Worm (Caenorhabditis elegans): ENCODE data around the gene T05H4.3.
A peak's percentile ranks its signal among the peaks of the same experiment; 100 is the strongest.

Gene T05H4.3

DNA sequence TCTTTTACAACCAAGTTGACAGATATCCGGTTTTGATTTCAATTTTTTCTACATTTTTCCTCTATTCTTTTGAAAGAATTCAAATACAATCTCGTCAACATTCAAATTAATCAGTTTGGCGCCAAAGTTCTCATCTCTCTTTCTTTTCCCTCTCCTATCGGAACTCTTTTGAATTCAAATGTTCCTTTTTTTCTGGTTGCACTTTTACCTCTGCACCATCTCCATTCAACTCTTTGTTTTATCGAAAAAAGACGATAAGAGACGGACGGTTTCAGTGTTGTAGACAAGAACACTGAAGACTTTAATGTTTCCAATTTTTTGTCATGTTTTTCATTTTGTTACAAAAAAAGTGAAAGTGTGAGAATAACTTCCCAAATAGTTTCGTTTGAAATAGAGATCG lies 33.9 kb downstream of the T05H4.3 start:
- TF ChIP-seq dpl-1 (GFP tag; optimal IDR thresholded peaks at IDR 0.05) (peak in 1 of 3 experiments; percentile 14), blmp-1 (tag; optimal IDR thresholded peaks at IDR 0.05) (peak; percentile 13), efl-1 (optimal IDR thresholded peaks at IDR 0.05) (peak in 1 of 2 experiments; percentile 0), efl-1 (GFP tag; optimal IDR thresholded peaks at IDR 0.05 in 1 of 2) (peak; percentile 23 to 83), nhr-20 (tag; optimal IDR thresholded peaks at IDR 0.05) (no peak), fkh-10 (GFP tag; optimal IDR thresholded peaks at IDR 0.05) (no peak)

DNA sequence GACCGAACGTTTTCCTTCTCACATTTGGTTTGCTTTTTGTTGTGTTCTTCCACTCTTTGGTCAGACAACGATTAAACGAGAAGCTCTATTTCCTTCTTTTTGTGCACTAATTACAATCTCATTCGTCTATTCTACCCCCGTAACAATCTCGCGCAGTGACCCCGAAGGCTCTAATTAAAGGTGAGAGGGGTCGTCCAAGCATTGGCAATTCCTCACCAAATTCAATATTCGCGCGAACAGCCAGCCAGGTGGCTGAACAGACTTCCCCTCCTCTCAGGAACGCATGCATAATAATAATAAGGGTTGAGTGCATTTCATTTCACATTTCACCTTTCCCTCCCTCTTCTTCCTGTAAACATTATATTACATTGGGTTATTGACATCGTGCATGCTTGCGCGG lies 43.0 kb downstream of the T05H4.3 start:
- TF ChIP-seq C34B4.2 (tag; optimal IDR thresholded peaks at IDR 0.05) (no peak), aha-1 (tag; optimal IDR thresholded peaks at IDR 0.05) (no peak), nhr-20 (tag; optimal IDR thresholded peaks at IDR 0.05) (no peak), nhr-90 (tag; optimal IDR thresholded peaks at IDR 0.05; ENCODE audit: poor library complexity) (no peak), nhr-85 (tag) (no peak), nhr-76 (tag; optimal IDR thresholded peaks at IDR 0.05) (no peak), mef-2 (tag; optimal IDR thresholded peaks at IDR 0.05) (no peak), jun-1 (tag; optimal IDR thresholded peaks at IDR 0.05) (no peak), xbp-1 (tag; optimal IDR thresholded peaks at IDR 0.05) (no peak), snu-23 (GFP tag; optimal IDR thresholded peaks at IDR 0.05) (no peak), pqm-1 (tag; optimal IDR thresholded peaks at IDR 0.05) (no peak), ceh-8 (GFP tag; optimal IDR thresholded peaks at IDR 0.05) (no peak), egl-13 (tag; optimal IDR thresholded peaks at IDR 0.05) (no peak)

DNA sequence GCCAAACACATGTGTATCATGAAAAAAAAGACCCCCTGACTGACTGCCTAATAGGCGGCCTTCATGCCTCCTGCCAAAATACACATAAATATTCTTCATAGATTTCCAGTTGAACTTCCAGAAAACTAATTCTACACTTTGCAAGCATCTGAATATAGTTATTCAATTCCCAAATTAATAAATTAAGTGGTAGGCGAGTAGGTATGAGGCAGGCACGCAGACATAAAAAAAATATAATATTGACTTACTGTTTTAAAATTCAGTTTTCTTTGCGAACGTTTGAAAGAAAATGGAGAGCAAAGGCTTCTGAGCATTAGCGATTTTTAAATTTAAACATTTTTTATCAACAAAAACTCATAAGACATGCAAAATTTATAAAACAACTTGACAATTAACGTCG lies 45.7 kb downstream of the T05H4.3 start:
- TF ChIP-seq pag-3 (tag; optimal IDR thresholded peaks at IDR 0.05; ENCODE audit: borderline replicate concordance, insufficient read depth) (no peak), unc-86 (tag; optimal IDR thresholded peaks at IDR 0.05) (no peak), elt-2 (tag; optimal IDR thresholded peaks at IDR 0.05) (peak; percentile 46), lin-14 (GFP tag; optimal IDR thresholded peaks at IDR 0.05) (no peak), C16A3.4 (tag; optimal IDR thresholded peaks at IDR 0.05) (no peak), zip-4 (GFP tag; optimal IDR thresholded peaks at IDR 0.05) (no peak)

DNA sequence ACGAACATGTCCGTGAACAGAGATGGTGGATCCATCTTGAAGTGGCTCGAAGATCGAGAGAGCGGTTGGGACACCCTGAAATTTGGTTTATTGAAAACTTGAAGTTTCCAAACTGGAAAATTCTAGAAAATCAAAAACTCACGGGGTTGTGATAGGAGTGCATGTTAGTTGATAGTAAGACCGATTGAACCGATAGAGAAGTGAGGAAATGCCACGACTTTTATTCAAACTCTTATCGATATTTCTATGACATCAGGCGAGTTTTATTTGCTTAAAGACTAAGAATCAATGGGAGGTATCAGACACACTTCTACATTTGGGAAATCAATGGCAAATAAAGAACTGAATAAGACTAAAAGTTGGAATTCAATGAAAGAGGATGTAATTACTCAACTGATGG lies 46.7 kb downstream of the T05H4.3 start, which contains the start of gene lec-10:
TSS of gene lec-10 (minus strand) at position 272 of the 400 bp plus-strand sequence.
- TF ChIP-seq jun-1 (tag; optimal IDR thresholded peaks at IDR 0.05) (peak; percentile 39), lin-35 (GFP tag; optimal IDR thresholded peaks at IDR 0.05) (peak in 1 of 2 experiments; percentile 47), elt-2 (tag; optimal IDR thresholded peaks at IDR 0.05) (peak; percentile 87), pqm-1 (tag; optimal IDR thresholded peaks at IDR 0.05) (peak; percentile 81), nhr-20 (tag; optimal IDR thresholded peaks at IDR 0.05) (peak; percentile 5), aha-1 (tag; optimal IDR thresholded peaks at IDR 0.05) (no peak)

DNA sequence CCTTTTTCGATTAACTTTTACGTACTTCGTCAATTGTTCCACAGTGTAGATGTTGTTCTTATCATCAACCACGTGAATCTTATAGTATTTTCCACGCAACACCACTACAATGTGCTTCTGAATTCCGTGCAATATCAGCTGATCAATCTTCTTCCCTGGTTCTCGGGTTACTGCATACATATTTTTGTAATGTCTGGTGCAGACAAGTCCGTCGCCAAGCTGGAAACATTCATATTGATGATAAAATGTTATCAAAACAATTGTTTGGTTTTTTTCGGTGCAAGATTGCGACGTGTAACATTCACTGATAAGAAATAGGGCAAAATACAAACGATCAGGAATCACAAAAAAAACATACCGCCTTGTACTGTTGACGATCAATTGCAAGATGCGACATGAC lies 50.4 kb downstream of the T05H4.3 start:
- TF ChIP-seq sox-4 (tag; optimal IDR thresholded peaks at IDR 0.05) = no peak
- TF ChIP-seq lin-35 (GFP tag; optimal IDR thresholded peaks at IDR 0.05) = peak in 1 of 2 experiments; percentile 8
- peak; percentile 67 for TF ChIP-seq elt-2 (tag; optimal IDR thresholded peaks at IDR 0.05)
- no peak for TF ChIP-seq dsc-1 (tag; optimal IDR thresholded peaks at IDR 0.05)

DNA sequence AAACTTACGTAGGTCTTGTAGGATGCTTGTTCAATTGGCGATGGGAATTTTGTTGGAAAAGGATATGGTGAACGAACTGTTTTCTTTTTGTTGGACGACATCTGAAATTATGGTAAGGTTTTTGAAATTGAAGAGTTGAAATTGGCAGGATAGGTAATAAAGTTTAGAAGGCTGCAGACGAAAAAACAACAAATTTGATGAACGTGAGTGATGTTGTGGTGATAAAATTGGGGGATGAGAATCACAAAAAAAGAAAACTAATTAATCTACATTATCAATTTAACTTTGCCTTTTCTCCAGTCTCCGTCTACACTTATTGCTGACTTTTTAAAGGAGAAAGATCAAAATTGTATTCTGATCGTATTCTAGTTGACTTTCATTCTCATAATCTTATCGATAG lies 51.7 kb downstream of the T05H4.3 start, which contains the start of gene cpt-6:
TSS of gene cpt-6 (minus strand) at position 101 of the 400 bp plus-strand sequence.
- TF ChIP-seq isw-1 (GFP tag; IDR thresholded peaks at IDR 0.05) (no peak), nhr-85 (tag) (peak; percentile 65)

DNA sequence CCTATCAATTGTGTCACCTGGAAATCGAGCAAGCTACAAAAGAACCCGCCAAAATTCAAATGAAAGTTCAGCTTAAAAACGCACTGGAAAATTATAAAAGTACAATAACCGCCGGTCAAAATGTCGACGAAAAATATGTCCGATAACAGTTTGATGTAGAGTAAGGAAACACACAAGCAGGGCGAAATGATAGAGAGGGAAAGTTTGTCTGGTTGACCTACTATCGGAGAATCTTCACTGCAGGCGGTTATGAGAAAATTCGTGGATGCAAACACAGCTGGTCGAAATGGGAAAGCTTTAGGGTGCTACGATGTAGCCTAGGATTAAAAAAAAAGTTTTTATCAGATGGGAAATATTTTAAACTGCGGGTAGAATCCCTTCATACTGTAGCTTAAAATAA lies 53.2 kb downstream of the T05H4.3 start:
- TF ChIP-seq blmp-1 (tag; optimal IDR thresholded peaks at IDR 0.05) = peak; percentile 94
- no peak for TF ChIP-seq pag-3 (tag; optimal IDR thresholded peaks at IDR 0.05; ENCODE audit: borderline replicate concordance, insufficient read depth)
